Worm (Caenorhabditis elegans): ENCODE data around the gene daf-36.
A peak's percentile ranks its signal among the peaks of the same experiment; 100 is the strongest.

Gene daf-36

DNA sequence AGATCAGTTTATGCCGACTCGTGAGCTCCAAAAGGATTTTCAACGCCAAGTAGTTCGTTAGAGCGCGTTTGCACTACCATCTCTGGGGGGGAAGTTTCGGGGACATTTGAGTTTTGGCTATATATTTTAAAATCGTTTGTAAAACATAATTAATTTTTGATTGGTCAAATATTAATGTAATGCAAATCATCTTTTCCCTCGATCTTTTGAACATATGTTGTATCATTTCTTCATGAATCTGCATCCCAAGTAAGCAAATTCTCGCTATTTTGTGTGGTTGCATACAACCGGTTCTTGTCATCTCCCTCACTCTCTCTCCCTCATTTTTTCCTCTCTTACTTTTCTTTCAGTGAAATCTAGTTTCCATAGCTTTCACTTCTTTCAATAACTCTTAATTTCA is 47.3 kb downstream of the daf-36 start (continued):
- no peak for TF ChIP-seq nhr-25 (tag; optimal IDR thresholded peaks at IDR 0.05; ENCODE audit: borderline replicate concordance, insufficient read depth)
- no peak for TF ChIP-seq arid-1 (GFP tag; conservative IDR thresholded peaks at IDR 0.05)
- peak; percentile 93 for TF ChIP-seq lin-38 (GFP tag; IDR thresholded peaks at IDR 0.05)
- TF ChIP-seq skn-1 (tag; optimal IDR thresholded peaks at IDR 0.05), result no peak
- peak; percentile 63 for TF ChIP-seq mep-1 (tag; optimal IDR thresholded peaks at IDR 0.05)
- no peak for TF ChIP-seq lin-29 (GFP tag; IDR thresholded peaks at IDR 0.05)
- no peak for TF ChIP-seq ztf-7 (tag; optimal IDR thresholded peaks at IDR 0.05)
- TF ChIP-seq nhr-111 (GFP tag; optimal IDR thresholded peaks at IDR 0.05), result no peak
- TF ChIP-seq mxl-3 (GFP tag; optimal IDR thresholded peaks at IDR 0.05), result peak; percentile 24
- TF ChIP-seq ceh-20 (GFP tag; IDR thresholded peaks at IDR 0.05), result no peak
- no peak for TF ChIP-seq zfp-2 (tag; optimal IDR thresholded peaks at IDR 0.05)
- 0 out of 2 replicates have a peak, but pooled peaks have one; percentile 25 for TF ChIP-seq egl-43 (GFP tag; IDR thresholded peaks at IDR 0.05)
- TF ChIP-seq jun-1 (tag; optimal IDR thresholded peaks at IDR 0.05), result no peak

DNA sequence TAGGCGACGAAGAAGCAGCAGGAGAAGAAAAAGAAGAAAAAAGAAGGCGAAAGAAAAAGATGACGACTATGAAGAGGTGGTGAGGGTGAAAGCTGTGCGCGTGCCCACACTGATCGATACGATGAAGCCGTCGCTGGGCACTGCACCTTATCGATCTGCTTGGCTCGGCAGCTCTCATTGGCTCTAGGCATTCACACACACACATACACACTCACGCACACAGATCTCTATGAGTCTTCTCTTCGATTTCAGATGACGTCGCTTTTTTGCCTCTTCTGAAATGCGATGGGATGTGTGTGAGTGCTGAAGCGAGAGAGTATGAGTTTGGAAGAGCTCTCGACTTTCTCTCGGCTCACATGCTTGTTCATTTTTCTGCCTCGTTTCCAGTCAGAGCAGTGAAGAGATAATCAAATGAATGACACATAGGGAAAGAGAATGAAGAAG is 50.9 kb downstream of the daf-36 start:
- TF ChIP-seq ceh-20 (GFP tag; IDR thresholded peaks at IDR 0.05) (peak; percentile 58; the same call in 1 of the 2 replicates), saeg-2 (GFP tag; IDR thresholded peaks at IDR 0.05) (0 out of 2 replicates have a peak, but pooled peaks have one; percentile 26), mxl-3 (GFP tag; optimal IDR thresholded peaks at IDR 0.05) (peak; percentile 28), lin-38 (GFP tag; IDR thresholded peaks at IDR 0.05) (peak; percentile 47; the same call in 1 of the 2 replicates), egl-43 (GFP tag; IDR thresholded peaks at IDR 0.05) (peak; percentile 84), mdl-1 (tag; optimal IDR thresholded peaks at IDR 0.05) (peak; percentile 18 to 90), hmg-1.1 (GFP tag; IDR thresholded peaks at IDR 0.05) (peak; percentile 82), pqm-1 (tag; optimal IDR thresholded peaks at IDR 0.05) (no peak), arid-1 (GFP tag; conservative IDR thresholded peaks at IDR 0.05) (0 out of 2 replicates have a peak, but pooled peaks have one; percentile 31), dmd-6 (GFP tag; IDR thresholded peaks at IDR 0.05) (peak; percentile 47), ama-1 (optimal IDR thresholded peaks at IDR 0.05) (no peak), T26A8.4 (GFP tag; IDR thresholded peaks at IDR 0.05) (no peak), lsy-2 (tag; optimal IDR thresholded peaks at IDR 0.05) (peak; percentile 62 to 85), nhr-48 (tag; optimal IDR thresholded peaks at IDR 0.05) (peak; percentile 25), lir-3 (tag; optimal IDR thresholded peaks at IDR 0.05) (no peak), hif-1 (tag; optimal IDR thresholded peaks at IDR 0.05) (peak in 1 of 2 experiments; percentile 66), nhr-11 (tag; optimal IDR thresholded peaks at IDR 0.05) (peak; percentile 86), rbr-2 (tag; optimal IDR thresholded peaks at IDR 0.05) (peak; percentile 89), Y48G9A.11 (GFP tag; IDR thresholded peaks at IDR 0.05) (no peak), ztf-7 (tag; optimal IDR thresholded peaks at IDR 0.05) (no peak), zag-1 (tag; optimal IDR thresholded peaks at IDR 0.05) (peak; percentile 20), aha-1 (tag) (peak; percentile 100), ces-1 (GFP tag; optimal IDR thresholded peaks at IDR 0.05) (peak; percentile 77), hlh-11 (tag; optimal IDR thresholded peaks at IDR 0.05) (peak; percentile 56), mep-1 (tag; optimal IDR thresholded peaks at IDR 0.05) (peak; percentile 85), unc-39 (tag; optimal IDR thresholded peaks at IDR 0.05) (no peak), unc-62 (GFP tag; optimal IDR thresholded peaks at IDR 0.05 in 1 of 2) (peak in 1 of 2 experiments; percentile 1), unc-62 (tag; optimal IDR thresholded peaks at IDR 0.05) (peak; percentile 33), nhr-42 (GFP tag; IDR thresholded peaks at IDR 0.05) (0 out of 2 replicates have a peak, but pooled peaks have one; percentile 15), ctbp-1 (GFP tag; IDR thresholded peaks at IDR 0.05) (peak; percentile 85; the same call in 1 of the 2 replicates), lin-15B (tag; optimal IDR thresholded peaks at IDR 0.05) (no peak), F37D6.2 (tag; optimal IDR thresholded peaks at IDR 0.05) (peak; percentile 84), hlh-30 (tag; optimal IDR thresholded peaks at IDR 0.05; ENCODE audit: insufficient read depth) (peak; percentile 73), fkh-10 (GFP tag; optimal IDR thresholded peaks at IDR 0.05) (peak; percentile 98), ceh-28 (tag; optimal IDR thresholded peaks at IDR 0.05) (peak; percentile 78), vab-7 (GFP tag; IDR thresholded peaks at IDR 0.05) (0 out of 2 replicates have a peak, but pooled peaks have one; percentile 33), mes-2 (tag; optimal IDR thresholded peaks at IDR 0.05; ENCODE audit: poor library complexity, severe bottlenecking) (peak; percentile 34), tra-1 (GFP tag; IDR thresholded peaks at IDR 0.05) (peak; percentile 36; the same call in 1 of the 2 replicates), zip-2 (tag; optimal IDR thresholded peaks at IDR 0.05) (no peak), set-16 (GFP tag; IDR thresholded peaks at IDR 0.05) (peak; percentile 81), mdt-29 (GFP tag; IDR thresholded peaks at IDR 0.05) (0 out of 2 replicates have a peak, but pooled peaks have one; percentile 25)
